Fruit fly (Drosophila melanogaster) whole organism, adult: ENCODE results near the gene CG9503.

Source experiments
- CG12768 ChIP-seq: fragments of 200-800 bp; sonication (Bioruptor generic); optimal IDR thresholded peaks from 2 replicates; lab custom pipeline; 2017; ENCODE audit warnings: missing biosample characterization, missing genetic modification characterization, mild to moderate bottlenecking, moderate library complexity, missing genetic modification reagents
- CG14711 ChIP-seq: fragments of 200-800 bp; sonication (Bioruptor generic); optimal IDR thresholded peaks from 2 replicates; lab custom pipeline; 2018; ENCODE audit warnings: missing biosample characterization, mild to moderate bottlenecking, missing genetic modification characterization, moderate library complexity
- CG33017 ChIP-seq: fragments of 200-800 bp; sonication (Bioruptor generic); optimal IDR thresholded peaks from 2 replicates; lab custom pipeline; 2018; ENCODE audit warnings: missing biosample characterization, mild to moderate bottlenecking, missing genetic modification characterization, moderate library complexity
- CG7101 ChIP-seq: fragments of 200-800 bp; sonication (Bioruptor generic); optimal IDR thresholded peaks from 2 replicates; lab custom pipeline; 2018; ENCODE audit warnings: missing biosample characterization, mild to moderate bottlenecking, missing genetic modification characterization, moderate library complexity
- Crg-1 ChIP-seq: fragments of 200-800 bp; sonication (Bioruptor generic); optimal IDR thresholded peaks from 2 replicates; lab custom pipeline; 2016; ENCODE audit warnings: missing biosample characterization, missing genetic modification characterization
- Hr96 ChIP-seq: fragments of 200-800 bp; sonication (Bioruptor generic); optimal IDR thresholded peaks from 2 replicates; lab custom pipeline; 2016; ENCODE audit warnings: missing biosample characterization, missing genetic modification characterization
- Mnt ChIP-seq: fragments of 200-800 bp; sonication (Bioruptor generic); optimal IDR thresholded peaks from 2 replicates; lab custom pipeline; 2016; ENCODE audit warnings: missing biosample characterization, mild to moderate bottlenecking, missing genetic modification characterization
- cic ChIP-seq: fragments of 200-800 bp; sonication (Bioruptor generic); optimal IDR thresholded peaks from 2 replicates; lab custom pipeline; 2017; ENCODE audit warnings: missing biosample characterization, mild to moderate bottlenecking, missing genetic modification characterization, moderate library complexity
- cnc ChIP-seq, 2 experiments: fragments of >200 bp; optimal IDR thresholded peaks; 2 replicates each; lab custom pipeline; 2017
- kay ChIP-seq: fragments of 200-800 bp; sonication (Bioruptor generic); peaks from one replicate; lab custom pipeline; 2016; ENCODE audit warnings: missing biosample characterization, missing genetic modification characterization, borderline replicate concordance
- pad ChIP-seq: fragments of 200-800 bp; sonication (Bioruptor generic); optimal IDR thresholded peaks from 3 replicates; lab custom pipeline; 2017; ENCODE audit warnings: missing biosample characterization, missing genetic modification characterization, mild to moderate bottlenecking, moderate library complexity, missing genetic modification reagents
- toe ChIP-seq: fragments of 200-800 bp; sonication (Bioruptor generic); optimal IDR thresholded peaks from 2 replicates; lab custom pipeline; 2016; ENCODE audit warnings: missing biosample characterization, missing genetic modification characterization

DNA sequence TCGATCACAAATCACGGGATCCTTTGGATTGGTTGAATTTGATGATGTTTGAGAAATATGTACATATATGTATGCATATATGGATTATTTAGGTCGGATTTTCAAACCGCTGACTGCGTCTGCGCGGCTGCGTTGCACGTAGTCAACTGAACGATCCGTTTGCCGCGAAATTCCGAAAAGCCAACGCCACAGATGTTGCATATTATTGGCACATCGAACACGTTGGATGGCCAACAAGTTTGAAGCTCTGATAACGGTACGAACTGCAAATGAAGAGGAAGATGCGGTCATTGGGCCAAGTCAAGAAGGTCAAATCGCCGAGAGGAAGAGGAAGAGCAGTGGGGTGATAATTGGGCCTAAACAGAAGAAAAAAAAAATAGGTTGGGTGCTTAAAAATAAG lies 52.3 kb downstream of the CG9503 start, which contains the start of gene CG9518:
- TF ChIP-seq Hr96 (no peak), CG7101 (tag; lab: Kevin White, UChicago) (no peak), cic (GFP tag; lab: Kevin White, UChicago) (no peak), kay (GFP tag; lab: Kevin White, UChicago) (no peak), Crg-1 (GFP tag; lab: Kevin White, UChicago) (no peak), CG12768 (GFP tag; lab: Kevin White, UChicago) (no peak), Mnt (GFP tag; lab: Kevin White, UChicago) (no peak), CG14711 (no peak), pad (no peak), toe (GFP tag; lab: Kevin White, UChicago) (no peak), CG33017 (tag; lab: Kevin White, UChicago) (no peak), cnc (optimal IDR thresholded peaks at IDR 0.05; lab: Kevin White, UChicago) (no peak)
